Fruit fly (Drosophila melanogaster): Measurements from ENCODE around the gene CG42680.
A peak's percentile ranks its signal among the peaks of the same experiment; 100 is the strongest.

The CG42680 gene

dm6 chr2L:14619602-14620001 lies 31.6 kb upstream of the CG42680 start (continued):
- no peak for TF ChIP-seq D (optimal IDR thresholded peaks at IDR 0.05)
- TF ChIP-seq D (GFP tag; optimal IDR thresholded peaks at IDR 0.05): no peak
- TF ChIP-seq CG2199 (GFP tag; IDR thresholded peaks at IDR 0.05): 0 out of 3 replicates have a peak, but pooled peaks have one; percentile 33
- TF ChIP-seq dmrt99B (tag; optimal IDR thresholded peaks at IDR 0.05): peak; percentile 35
- TF ChIP-seq Adf1 (GFP tag; IDR thresholded peaks at IDR 0.05): no peak
- peak; percentile 64; the same call in 1 of the 3 replicates for TF ChIP-seq CG11456 (GFP tag; IDR thresholded peaks at IDR 0.05)
- TF ChIP-seq CG8388 (GFP tag; optimal IDR thresholded peaks at IDR 0.05): no peak
- TF ChIP-seq CG2712 (tag; optimal IDR thresholded peaks at IDR 0.05): peak; percentile 4
- TF ChIP-seq CG10431 (GFP tag; optimal IDR thresholded peaks at IDR 0.05): no peak
- no peak for TF ChIP-seq GATAe (GFP tag; conservative IDR thresholded peaks at IDR 0.05)
- TF ChIP-seq CG4820 (GFP tag; optimal IDR thresholded peaks at IDR 0.05): no peak
- TF ChIP-seq da (GFP tag; optimal IDR thresholded peaks at IDR 0.05): no peak
- peak; percentile 15 to 39 for TF ChIP-seq chif (GFP tag; optimal IDR thresholded peaks at IDR 0.05)
- TF ChIP-seq Asciz (GFP tag; optimal IDR thresholded peaks at IDR 0.05): no peak
- TF ChIP-seq ttk (GFP tag; IDR thresholded peaks at IDR 0.05): peak; percentile 31; the same call in 1 of the 2 replicates
- TF ChIP-seq Gug (GFP tag; IDR thresholded peaks at IDR 0.05): peak; percentile 16; the same call in 1 of the 4 replicates
- no peak for TF ChIP-seq dm (GFP tag; optimal IDR thresholded peaks at IDR 0.05)
- no peak for TF ChIP-seq CG7963 (GFP tag; IDR thresholded peaks at IDR 0.05; ENCODE audit: partially characterized antibody)
- peak; percentile 34 for TF ChIP-seq bab2 (GFP tag; optimal IDR thresholded peaks at IDR 0.05)
- TF ChIP-seq tgo (GFP tag; IDR thresholded peaks at IDR 0.05): peak; percentile 52; the same call in 2 of the 3 replicates
- no peak for TF ChIP-seq C15 (GFP tag; IDR thresholded peaks at IDR 0.05)
- TF ChIP-seq CG9817 (tag; optimal IDR thresholded peaks at IDR 0.05): peak; percentile 0
- TF ChIP-seq CG11696 (GFP tag; IDR thresholded peaks at IDR 0.05): no peak
- TF ChIP-seq ase (GFP tag; IDR thresholded peaks at IDR 0.05): 0 out of 3 replicates have a peak, but pooled peaks have one; percentile 23
- peak; percentile 7 for TF ChIP-seq CG12769 (tag; optimal IDR thresholded peaks at IDR 0.05)
- TF ChIP-seq NK7.1 (GFP tag; optimal IDR thresholded peaks at IDR 0.05): no peak
- no peak for TF ChIP-seq CG10147 (GFP tag; optimal IDR thresholded peaks at IDR 0.05)
- TF ChIP-seq CG4730 (GFP tag; IDR thresholded peaks at IDR 0.05): peak; percentile 21; the same call in 1 of the 2 replicates
- peak; percentile 76 for TF ChIP-seq Rfx (GFP tag; IDR thresholded peaks at IDR 0.05)
- TF ChIP-seq inv (GFP tag; IDR thresholded peaks at IDR 0.05; ENCODE audit: partially characterized antibody): no peak
- peak; percentile 1 for TF ChIP-seq CG8944 (GFP tag; optimal IDR thresholded peaks at IDR 0.05)
- no peak for TF ChIP-seq hbn (GFP tag; IDR thresholded peaks at IDR 0.05; ENCODE audit: partially characterized antibody)
- TF ChIP-seq hkb (optimal IDR thresholded peaks at IDR 0.05): no peak
- peak; percentile 43 for TF ChIP-seq hkb (GFP tag; IDR thresholded peaks at IDR 0.05)
- peak; percentile 35 for TF ChIP-seq her (GFP tag; optimal IDR thresholded peaks at IDR 0.05)
- TF ChIP-seq Eip74EF (GFP tag; optimal IDR thresholded peaks at IDR 0.05): no peak
- TF ChIP-seq Pdp1 (GFP tag; optimal IDR thresholded peaks at IDR 0.05): peak in 1 of 2 experiments; percentile 34
- TF ChIP-seq HLH54F (GFP tag; optimal IDR thresholded peaks at IDR 0.05): peak; percentile 51
- no peak for TF ChIP-seq CG1832 (GFP tag; optimal IDR thresholded peaks at IDR 0.05)
- no peak for TF ChIP-seq Poxn (GFP tag; IDR thresholded peaks at IDR 0.05)
- no peak for TF ChIP-seq CG10979 (tag; optimal IDR thresholded peaks at IDR 0.05)
- TF ChIP-seq CG6254 (GFP tag; optimal IDR thresholded peaks at IDR 0.05): no peak
- TF ChIP-seq CG6689 (GFP tag; IDR thresholded peaks at IDR 0.05): peak; percentile 57; the same call in 1 of the 2 replicates
- TF ChIP-seq sr (GFP tag; IDR thresholded peaks at IDR 0.05): no peak
- TF ChIP-seq CG14860 (GFP tag; IDR thresholded peaks at IDR 0.05; ENCODE audit: partially characterized antibody): no peak
- TF ChIP-seq CG12104 (GFP tag; optimal IDR thresholded peaks at IDR 0.05): peak; percentile 5
- no peak for TF ChIP-seq mld (GFP tag; IDR thresholded peaks at IDR 0.05; ENCODE audit: partially characterized antibody)
- TF ChIP-seq onecut (GFP tag; IDR thresholded peaks at IDR 0.05): peak; percentile 35
- TF ChIP-seq Tbp (GFP tag; optimal IDR thresholded peaks at IDR 0.05): no peak
- no peak for TF ChIP-seq unc-4 (GFP tag; IDR thresholded peaks at IDR 0.05; ENCODE audit: partially characterized antibody)
- peak; percentile 48 for TF ChIP-seq CG11504 (tag; optimal IDR thresholded peaks at IDR 0.05)
